Worm (Caenorhabditis elegans) whole organism, L1 larva: ENCODE results near the gene H10D18.1.

Source experiments
- dpl-1 ChIP-seq, 3 experiments: fragments of 150-350 bp in 2 of 3; sonication (generic microtip) in 1 of 3; optimal IDR thresholded peaks; 2 replicates each; lab custom pipeline; 2014 to 2017; ENCODE audit warnings: missing biosample characterization in 3 of 3, missing genetic modification characterization in 3 of 3, missing genetic modification reagents in 3 of 3
- jun-1 ChIP-seq: fragments of 150-350 bp; optimal IDR thresholded peaks from 2 replicates; lab custom pipeline; 2014; ENCODE audit warnings: missing biosample characterization, missing genetic modification reagents, missing genetic modification characterization
- lin-13 ChIP-seq: fragments of 150-350 bp; optimal IDR thresholded peaks from 2 replicates; lab custom pipeline; 2014; ENCODE audit warnings: missing biosample characterization, missing genetic modification reagents, missing genetic modification characterization
- nhr-20 ChIP-seq: sonication (generic microtip); optimal IDR thresholded peaks from 2 replicates; lab custom pipeline; 2016; ENCODE audit warnings: mild to moderate bottlenecking, missing genetic modification characterization, missing compliant biosample characterization
- unc-86 ChIP-seq: sonication (generic microtip); optimal IDR thresholded peaks from 2 replicates; lab custom pipeline; 2016; ENCODE audit warnings: missing genetic modification characterization, missing compliant biosample characterization
- xbp-1 ChIP-seq: sonication (generic microtip); optimal IDR thresholded peaks from 2 replicates; lab custom pipeline; 2016; ENCODE audit warnings: missing genetic modification characterization, missing compliant biosample characterization

- TF ChIP-seq jun-1 (tag; lab: Kevin White, UChicago) (no peak), nhr-20 (tag; lab: Kevin White, UChicago) (no peak), xbp-1 (tag; lab: Kevin White, UChicago) (no peak), dpl-1 (GFP tag; optimal IDR thresholded peaks at IDR 0.05; lab: Kevin White, UChicago) (no peak), lin-13 (GFP tag; lab: Kevin White, UChicago) (no peak), unc-86 (tag; lab: Kevin White, UChicago) (no peak)
Observed at ce11 chrV:3799737-3800136, 15.3 kb upstream of the H10D18.1 start.
